Fruit fly (Drosophila melanogaster) whole organism, pupa: Measurements from ENCODE around the gene CG14770.

Experiments
- CG4496 ChIP-seq: fragments of 200-800 bp; sonication (Bioruptor generic); IDR thresholded peaks from 3 replicates; pipeline ENCODE4 v1.3.6; 2022; ENCODE audit warnings: missing biosample characterization, missing genetic modification characterization
- CG8301 ChIP-seq: fragments of 200-800 bp; sonication (Bioruptor generic); optimal IDR thresholded peaks from 2 replicates; lab custom pipeline; 2018; ENCODE audit warnings: missing biosample characterization, mild to moderate bottlenecking, missing genetic modification characterization
- Pif1A ChIP-seq: fragments of 200-800 bp; sonication (Bioruptor generic); optimal IDR thresholded peaks from 3 replicates; lab custom pipeline; 2016; ENCODE audit warnings: missing biosample characterization, missing genetic modification characterization

DNA sequence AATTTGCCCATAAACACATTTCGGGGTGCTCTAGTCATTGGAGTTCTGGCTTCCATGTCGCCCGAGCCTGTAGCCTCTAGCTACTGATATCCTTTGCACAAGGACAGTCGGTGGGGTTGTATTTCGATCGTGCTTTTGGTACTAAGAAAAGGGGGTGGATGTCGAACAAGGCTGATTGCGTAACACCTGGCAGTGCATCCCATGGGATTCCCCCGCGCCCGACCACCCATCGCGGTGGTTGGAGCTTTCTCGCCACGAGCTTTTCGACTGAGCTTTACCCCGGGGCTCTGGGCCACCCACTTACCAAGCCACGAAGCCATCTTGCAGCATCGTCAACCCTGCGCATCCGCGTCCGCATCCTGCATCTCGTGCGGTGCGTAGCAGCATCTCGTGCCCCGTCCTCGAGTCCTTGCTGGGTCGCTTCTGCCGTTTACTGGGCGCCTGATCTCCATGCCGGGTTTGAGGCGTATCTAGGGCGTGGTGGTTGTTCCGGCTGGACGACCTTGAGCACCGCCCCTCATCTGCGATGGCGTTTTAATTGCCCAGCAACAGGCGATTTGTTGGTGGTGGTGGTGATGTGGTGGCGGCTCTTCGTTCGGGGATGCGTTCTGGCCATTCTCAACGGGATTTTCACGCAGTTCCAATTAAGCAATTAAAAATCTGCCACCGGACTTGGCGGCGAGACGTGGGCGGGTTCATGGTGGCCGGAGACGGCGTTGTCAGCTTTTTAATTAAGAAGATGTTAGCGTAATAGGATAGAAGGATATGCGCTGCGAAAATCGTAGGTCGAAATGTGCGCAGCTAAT, 28.8 kb downstream of the CG14770 start:
- TF ChIP-seq CG4496 (GFP tag; lab: Robert Waterston, UW) (no peak), Pif1A (no peak), CG8301 (tag; lab: Kevin White, UChicago) (no peak)
